Worm (Caenorhabditis elegans): ENCODE results near the gene C56A3.4.

ce11 chrV:13577463-13577862, 25.9 kb upstream of the C56A3.4 start:
- TF ChIP-seq skn-1 (tag; optimal IDR thresholded peaks at IDR 0.05), result no peak
- no peak for TF ChIP-seq R02D3.7 (tag; optimal IDR thresholded peaks at IDR 0.05)
- no peak for TF ChIP-seq sea-2 (GFP tag; optimal IDR thresholded peaks at IDR 0.05)
- no peak for TF ChIP-seq nhr-77 (tag; optimal IDR thresholded peaks at IDR 0.05)
- TF ChIP-seq daf-12 (tag; optimal IDR thresholded peaks at IDR 0.05), result no peak
- no peak for TF ChIP-seq ztf-4 (tag; optimal IDR thresholded peaks at IDR 0.05)
- no peak for TF ChIP-seq elt-2 (tag; optimal IDR thresholded peaks at IDR 0.05)
- TF ChIP-seq unc-39 (tag; optimal IDR thresholded peaks at IDR 0.05), result no peak
- no peak for TF ChIP-seq pha-4 (tag; optimal IDR thresholded peaks at IDR 0.05)
